Fruit fly (Drosophila melanogaster): ENCODE data around the gene CG12730.

The CG12730 gene

dm6 chrX:5515903-5516658 lies at the start of gene CG12730:
Gene CG12730, plus strand, starts transcription at chrX:5516608.
- TF ChIP-seq CG3163 (GFP tag; optimal IDR thresholded peaks at IDR 0.05) (no peak), CG18764 (GFP tag; optimal IDR thresholded peaks at IDR 0.05) (no peak), CTCF (GFP tag; optimal IDR thresholded peaks at IDR 0.05) (no peak), CG7928 (GFP tag; optimal IDR thresholded peaks at IDR 0.05) (no peak), CG8765 (GFP tag; IDR thresholded peaks at IDR 0.05) (no peak), fd96Cb (tag; optimal IDR thresholded peaks at IDR 0.05) (no peak), CG7786 (GFP tag; optimal IDR thresholded peaks at IDR 0.05) (no peak), bcd (GFP tag; optimal IDR thresholded peaks at IDR 0.05) (no peak), NfI (GFP tag; optimal IDR thresholded peaks at IDR 0.05) (no peak), Hr39 (optimal IDR thresholded peaks at IDR 0.05) (no peak), sqz (GFP tag; optimal IDR thresholded peaks at IDR 0.05) (no peak), chn (GFP tag; optimal IDR thresholded peaks at IDR 0.05) (no peak), Neu2 (GFP tag; optimal IDR thresholded peaks at IDR 0.05; ENCODE audit: borderline replicate concordance) (no peak), Nf-YB (GFP tag; optimal IDR thresholded peaks at IDR 0.05) (no peak), lbe (GFP tag; optimal IDR thresholded peaks at IDR 0.05) (no peak), CG17359 (tag; optimal IDR thresholded peaks at IDR 0.05) (no peak), nerfin-2 (GFP tag; IDR thresholded peaks at IDR 0.05; ENCODE audit: partially characterized antibody) (no peak), dpn (GFP tag; optimal IDR thresholded peaks at IDR 0.05) (peak in 1 of 2 experiments; percentile 23), Hr51 (GFP tag; optimal IDR thresholded peaks at IDR 0.05) (peak in 1 of 2 experiments; percentile 46), CG32772 (GFP tag; IDR thresholded peaks at IDR 0.05) (peak; percentile 38; the same call in 1 of the 2 replicates), cas (GFP tag; IDR thresholded peaks at IDR 0.05) (no peak), Spps (tag; optimal IDR thresholded peaks at IDR 0.05) (no peak), CG10274 (GFP tag; optimal IDR thresholded peaks at IDR 0.05) (no peak), CG8388 (GFP tag; optimal IDR thresholded peaks at IDR 0.05) (no peak), unpg (GFP tag; optimal IDR thresholded peaks at IDR 0.05) (peak; percentile 8), caup (GFP tag; optimal IDR thresholded peaks at IDR 0.05; ENCODE audit: severe bottlenecking) (no peak), ara (GFP tag; IDR thresholded peaks at IDR 0.05) (no peak), MBD-R2 (GFP tag; IDR thresholded peaks at IDR 0.05) (no peak), MESR4 (GFP tag; optimal IDR thresholded peaks at IDR 0.05) (no peak), CoRest (tag; optimal IDR thresholded peaks at IDR 0.05) (no peak), sna (GFP tag; IDR thresholded peaks at IDR 0.05; ENCODE audit: partially characterized antibody) (no peak), CG2129 (GFP tag; IDR thresholded peaks at IDR 0.05; ENCODE audit: partially characterized antibody) (no peak), Xbp1 (GFP tag; optimal IDR thresholded peaks at IDR 0.05) (no peak), Hsf (GFP tag; optimal IDR thresholded peaks at IDR 0.05) (no peak), CG16863 (GFP tag; optimal IDR thresholded peaks at IDR 0.05) (no peak), CG12219 (GFP tag; optimal IDR thresholded peaks at IDR 0.05) (no peak), slbo (GFP tag; IDR thresholded peaks at IDR 0.05) (peak; percentile 52), CG15269 (tag; optimal IDR thresholded peaks at IDR 0.05) (peak; percentile 10), CG13624 (GFP tag; optimal IDR thresholded peaks at IDR 0.05) (no peak), Hr78 (GFP tag; optimal IDR thresholded peaks at IDR 0.05) (no peak), Ada2b (GFP tag; IDR thresholded peaks at IDR 0.05) (peak; percentile 62), tin (GFP tag; optimal IDR thresholded peaks at IDR 0.05) (no peak), YL-1 (GFP tag; optimal IDR thresholded peaks at IDR 0.05) (no peak), jumu (GFP tag; optimal IDR thresholded peaks at IDR 0.05) (peak; percentile 23), CG10366 (GFP tag; IDR thresholded peaks at IDR 0.05) (peak; percentile 28; the same call in 1 of the 2 replicates), CG10209 (GFP tag; optimal IDR thresholded peaks at IDR 0.05) (no peak), CG34422 (GFP tag; IDR thresholded peaks at IDR 0.05) (no peak), Trl (optimal IDR thresholded peaks at IDR 0.05) (no peak), Trl (GFP tag; optimal IDR thresholded peaks at IDR 0.05) (no peak), salm (tag; optimal IDR thresholded peaks at IDR 0.05) (no peak)
